Worm (Caenorhabditis elegans): ENCODE measurements around the gene F07E5.13.

DNA sequence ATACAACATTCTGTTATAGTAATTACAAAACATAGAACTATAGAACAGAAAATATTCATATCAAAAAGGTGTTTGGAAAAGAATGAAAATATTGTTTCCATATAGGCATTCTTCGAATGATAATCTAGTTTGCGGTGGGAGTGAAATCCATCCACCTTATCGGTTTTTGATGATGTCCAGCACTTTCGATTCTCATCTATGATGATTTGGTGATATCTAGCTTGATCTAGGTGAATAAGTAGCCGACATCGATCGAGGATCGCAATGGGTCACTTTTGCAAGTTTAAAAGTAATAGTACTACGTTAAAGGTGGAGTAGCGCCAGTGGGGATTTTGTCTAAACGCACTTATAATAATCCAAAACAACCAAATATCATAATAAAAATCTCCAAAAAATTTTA lies 49.1 kb upstream of the F07E5.13 start, which contains the start of gene R52.6:
- TF ChIP-seq pha-4 (tag; optimal IDR thresholded peaks at IDR 0.05): no peak
- no peak for TF ChIP-seq ztf-18 (tag; optimal IDR thresholded peaks at IDR 0.05)
- no peak for TF ChIP-seq B0019.2 (GFP tag; conservative IDR thresholded peaks at IDR 0.05)
- no peak for TF ChIP-seq nhr-90 (tag; optimal IDR thresholded peaks at IDR 0.05)
- no peak for TF ChIP-seq ets-4 (GFP tag; optimal IDR thresholded peaks at IDR 0.05)
- no peak for TF ChIP-seq cebp-2 (GFP tag; IDR thresholded peaks at IDR 0.05)
- TF ChIP-seq egrh-3 (GFP tag; IDR thresholded peaks at IDR 0.05): no peak
- no peak for TF ChIP-seq zim-3 (tag; optimal IDR thresholded peaks at IDR 0.05)

Data from whole organism, young adult.